Fruit fly (Drosophila melanogaster) whole organism, pupa: ENCODE data around the gene CG32568.

ENCODE experiments used
- CG10348 ChIP-seq: fragments of 200-800 bp; sonication (Bioruptor generic); IDR thresholded peaks from 2 replicates; pipeline ENCODE4 v1.3.6; 2022; ENCODE audit warnings: missing biosample characterization, missing genetic modification characterization
- CG12605 ChIP-seq: fragments of 200-800 bp; sonication (Bioruptor generic); IDR thresholded peaks from 2 replicates; pipeline ENCODE4 v1.3.6; 2022; ENCODE audit warnings: missing biosample characterization, missing genetic modification characterization
- CG13204 ChIP-seq: fragments of 200-800 bp; sonication (Bioruptor generic); optimal IDR thresholded peaks from 2 replicates; lab custom pipeline; 2018; ENCODE audit warnings: missing biosample characterization, mild to moderate bottlenecking, missing genetic modification characterization, moderate library complexity
- CG14655 ChIP-seq: fragments of 200-800 bp; sonication (Bioruptor generic); optimal IDR thresholded peaks from 3 replicates; lab custom pipeline; 2017; ENCODE audit warnings: mild to moderate bottlenecking, missing biosample characterization, missing genetic modification reagents, missing genetic modification characterization
- CG15710 ChIP-seq: fragments of 200-800 bp; sonication (Bioruptor generic); optimal IDR thresholded peaks from 2 replicates; lab custom pipeline; 2018; ENCODE audit warnings: missing biosample characterization, mild to moderate bottlenecking, missing genetic modification characterization, moderate library complexity
- CG17806 ChIP-seq: fragments of 200-800 bp; sonication (Bioruptor generic); optimal IDR thresholded peaks from 2 replicates; lab custom pipeline; 2018; ENCODE audit warnings: missing biosample characterization, mild to moderate bottlenecking, missing genetic modification characterization, moderate library complexity
- CG32121 ChIP-seq: fragments of 200-800 bp; sonication (Bioruptor generic); IDR thresholded peaks from 2 replicates; pipeline ENCODE4 v1.3.6; 2022; ENCODE audit warnings: missing biosample characterization, missing genetic modification characterization
- CG34367 ChIP-seq: fragments of 200-800 bp; sonication (Bioruptor generic); optimal IDR thresholded peaks from 2 replicates; lab custom pipeline; 2018; ENCODE audit warnings: missing biosample characterization, mild to moderate bottlenecking, missing genetic modification characterization
- CG4496 ChIP-seq: fragments of 200-800 bp; sonication (Bioruptor generic); IDR thresholded peaks from 3 replicates; pipeline ENCODE4 v1.3.6; 2022; ENCODE audit warnings: missing biosample characterization, missing genetic modification characterization
- CG8159 ChIP-seq: fragments of 200-800 bp; sonication (Bioruptor generic); optimal IDR thresholded peaks from 3 replicates; lab custom pipeline; 2018; ENCODE audit warnings: missing biosample characterization, mild to moderate bottlenecking, missing genetic modification characterization, moderate library complexity
- CG8301 ChIP-seq: fragments of 200-800 bp; sonication (Bioruptor generic); optimal IDR thresholded peaks from 2 replicates; lab custom pipeline; 2018; ENCODE audit warnings: missing biosample characterization, mild to moderate bottlenecking, missing genetic modification characterization
- CG9948 ChIP-seq: fragments of 200-800 bp; sonication (Bioruptor generic); optimal IDR thresholded peaks from 2 replicates; lab custom pipeline; 2018; ENCODE audit warnings: missing biosample characterization, mild to moderate bottlenecking, missing genetic modification characterization, moderate library complexity
- D1 ChIP-seq: fragments of 200-800 bp; sonication (Bioruptor generic); optimal IDR thresholded peaks from 2 replicates; lab custom pipeline; 2018; ENCODE audit warnings: missing biosample characterization, mild to moderate bottlenecking, missing genetic modification characterization, moderate library complexity
- EcR ChIP-seq: fragments of 200-800 bp; sonication (Bioruptor generic); optimal IDR thresholded peaks from 3 replicates; lab custom pipeline; 2019; ENCODE audit warnings: missing biosample characterization, missing genetic modification characterization, mild to moderate bottlenecking, moderate library complexity, missing genetic modification reagents
- Ets98B ChIP-seq: fragments of 200-800 bp; sonication (Bioruptor generic); IDR thresholded peaks from 2 replicates; pipeline ENCODE4 v1.3.6; 2022; ENCODE audit warnings: missing biosample characterization, missing genetic modification characterization
- Pif1A ChIP-seq: fragments of 200-800 bp; sonication (Bioruptor generic); optimal IDR thresholded peaks from 3 replicates; lab custom pipeline; 2016; ENCODE audit warnings: missing biosample characterization, missing genetic modification characterization
- Pif1B ChIP-seq: fragments of 200-800 bp; sonication (Bioruptor generic); optimal IDR thresholded peaks from 3 replicates; lab custom pipeline; 2016; ENCODE audit warnings: missing biosample characterization, missing genetic modification characterization
- Snoo ChIP-seq: fragments of 200-800 bp; sonication (Bioruptor generic); optimal IDR thresholded peaks from 3 replicates; lab custom pipeline; 2017; ENCODE audit warnings: missing biosample characterization, mild to moderate bottlenecking, missing genetic modification characterization, inconsistent platforms
- fd96Ca ChIP-seq: fragments of 200-800 bp; sonication (Bioruptor generic); IDR thresholded peaks from 3 replicates; pipeline ENCODE4 v1.3.6; 2022; ENCODE audit warnings: missing biosample characterization, missing genetic modification characterization
- gl ChIP-seq: fragments of 200-800 bp; sonication (Bioruptor generic); optimal IDR thresholded peaks from 2 replicates; lab custom pipeline; 2018; ENCODE audit warnings: missing biosample characterization, mild to moderate bottlenecking, missing genetic modification characterization
- rn ChIP-seq: fragments of 200-800 bp; sonication (Bioruptor generic); IDR thresholded peaks from 2 replicates; pipeline ENCODE4 v1.3.6; 2022; ENCODE audit warnings: missing biosample characterization, missing genetic modification characterization

The CG32568 gene

DNA sequence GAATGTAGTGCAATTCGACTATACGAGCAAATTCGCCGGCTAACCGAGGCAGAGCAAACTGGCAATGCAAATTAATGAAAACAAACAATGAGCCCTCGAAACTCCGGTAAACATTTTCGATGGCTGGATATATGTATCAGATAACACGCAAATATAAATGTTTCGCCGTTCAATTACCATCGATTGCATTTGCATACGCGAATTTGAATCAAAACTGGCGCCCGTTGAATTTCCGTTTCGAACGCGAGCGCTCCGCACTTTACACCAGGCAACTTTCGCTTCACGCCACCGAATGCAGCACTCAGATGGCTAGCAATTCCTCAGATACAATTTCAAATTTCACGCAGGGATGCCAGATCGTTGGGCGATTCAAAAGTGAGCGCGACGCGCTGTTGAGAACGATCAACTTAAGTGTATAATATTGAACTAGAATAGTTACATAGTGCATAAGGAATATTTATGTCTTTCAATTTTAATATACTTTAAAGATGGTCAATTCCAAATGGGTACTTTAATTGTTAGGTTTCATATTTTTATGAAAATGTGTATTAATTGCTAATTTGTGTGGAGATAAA lies 42.5 kb downstream of the CG32568 start, which contains the start of gene if:
if (minus strand) TSS at position 294 of the 575 bp plus-strand sequence.
- TF ChIP-seq CG13204 (GFP tag; lab: Kevin White, UChicago) (no peak), CG12605 (peak; percentile 22; the same call in 1 of the 2 replicates)
- TF ChIP-seq, all 21 proteins: peak for 1

DNA sequence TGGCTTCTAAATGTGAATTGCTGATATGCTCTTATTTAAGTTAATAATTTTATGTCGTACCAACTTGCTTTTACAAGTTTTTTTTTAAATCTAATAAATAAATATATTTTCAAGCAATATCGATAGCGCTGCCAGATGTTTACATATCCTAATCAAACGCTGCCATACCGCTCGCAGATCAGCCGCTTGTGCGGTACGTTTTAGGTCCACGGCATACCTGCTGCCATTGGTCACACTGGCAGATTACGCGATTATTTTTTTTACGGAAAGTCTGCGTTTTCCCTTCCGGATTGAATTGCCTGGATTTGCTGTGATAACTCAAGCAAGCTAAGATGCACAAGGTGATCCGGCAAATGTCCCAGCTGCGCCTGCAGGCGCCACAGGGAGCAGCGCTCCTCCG lies 43.0 kb downstream of the CG32568 start, which contains the start of gene mRpL22:
mRpL22 (plus strand) TSS at position 191 of the 400 bp plus-strand sequence.
- TF ChIP-seq CG32121 (GFP tag; lab: Robert Waterston, UW) (no peak), Pif1B (no peak), CG14655 (GFP tag; lab: Kevin White, UChicago) (no peak), CG12605 (no peak), gl (tag; lab: Kevin White, UChicago) (no peak), CG10348 (GFP tag; lab: Robert Waterston, UW) (no peak), CG8159 (tag; lab: Kevin White, UChicago) (no peak), fd96Ca (GFP tag; lab: Robert Waterston, UW) (no peak), CG17806 (tag; lab: Kevin White, UChicago) (no peak), CG15710 (tag; lab: Kevin White, UChicago) (no peak), Ets98B (no peak), CG34367 (tag; lab: Kevin White, UChicago) (no peak), CG8301 (tag; lab: Kevin White, UChicago) (no peak), CG9948 (tag; lab: Kevin White, UChicago) (no peak), Pif1A (no peak), Snoo (tag; lab: Kevin White, UChicago) (no peak)

- TF ChIP-seq CG4496 (GFP tag; lab: Robert Waterston, UW) (no peak), CG32121 (GFP tag; lab: Robert Waterston, UW) (no peak), EcR (no peak), CG13204 (GFP tag; lab: Kevin White, UChicago) (no peak), Ets98B (no peak), D1 (tag; lab: Kevin White, UChicago) (no peak), CG9948 (tag; lab: Kevin White, UChicago) (no peak), CG8159 (tag; lab: Kevin White, UChicago) (no peak), CG10348 (GFP tag; lab: Robert Waterston, UW) (no peak), Pif1A (no peak), fd96Ca (GFP tag; lab: Robert Waterston, UW) (no peak), CG12605 (no peak)
- TF ChIP-seq, all 21 proteins: peak for 0
These were observed 46.2 kb downstream of the CG32568 start, which contains the start of the genes CG9609 and Sap30 for dm6 chrX:16786860-16787415. Gene CG9609 (minus strand): TSS chrX:16787008. Gene Sap30 (plus strand): TSS chrX:16787283.

- TF ChIP-seq CG12605 (0 out of 2 replicates have a peak, but pooled peaks have one; percentile 11), Ets98B (0 out of 2 replicates have a peak, but pooled peaks have one; percentile 5), CG4496 (GFP tag; lab: Robert Waterston, UW) (peak; percentile 28; the same call in 2 of the 3 replicates), rn (GFP tag; lab: Robert Waterston, UW) (no peak)
These were observed 46.8 kb downstream of the CG32568 start for dm6 chrX:16787416-16787900.

DNA sequence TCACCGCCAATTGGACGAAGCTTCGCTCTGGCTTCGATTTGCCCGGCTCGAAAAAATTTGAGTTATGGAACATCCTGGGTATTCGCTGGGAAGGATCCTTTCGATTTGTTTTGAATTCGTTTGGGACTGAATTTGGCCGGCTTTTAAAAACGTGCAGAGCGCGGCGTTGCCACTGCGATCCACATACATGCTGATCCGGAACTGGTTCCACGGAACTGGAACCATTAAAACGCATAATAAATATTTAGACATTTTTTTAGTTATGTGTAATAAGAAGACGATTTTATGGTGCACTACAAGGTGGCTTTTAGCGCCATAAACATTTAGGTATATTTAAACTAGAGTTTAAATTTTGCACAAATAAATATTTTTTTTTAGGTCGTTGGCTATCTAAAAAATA lies 50.4 kb downstream of the CG32568 start, which contains the start of gene Rrp45:
Rrp45 (minus strand) TSS at position 209 of the 400 bp plus-strand sequence.
- TF ChIP-seq CG12605, result no peak
- TF ChIP-seq Snoo (tag; lab: Kevin White, UChicago), result no peak
- TF ChIP-seq Pif1A, result no peak
- no peak for TF ChIP-seq CG9948 (tag; lab: Kevin White, UChicago)
- no peak for TF ChIP-seq CG15710 (tag; lab: Kevin White, UChicago)
- TF ChIP-seq D1 (tag; lab: Kevin White, UChicago), result no peak
- no peak for TF ChIP-seq CG8301 (tag; lab: Kevin White, UChicago)
- TF ChIP-seq CG13204 (GFP tag; lab: Kevin White, UChicago), result no peak
- TF ChIP-seq CG17806 (tag; lab: Kevin White, UChicago), result no peak
- no peak for TF ChIP-seq CG14655 (GFP tag; lab: Kevin White, UChicago)
- TF ChIP-seq CG34367 (tag; lab: Kevin White, UChicago), result no peak
- no peak for TF ChIP-seq EcR

dm6 chrX:16791920-16792829 lies 51.5 kb downstream of the CG32568 start, which contains the start of gene CG4768:
Gene CG4768 (plus strand): TSS chrX:16792119.
- TF ChIP-seq fd96Ca (GFP tag; lab: Robert Waterston, UW), result no peak
- TF ChIP-seq CG8159 (tag; lab: Kevin White, UChicago), result no peak
- no peak for TF ChIP-seq CG10348 (GFP tag; lab: Robert Waterston, UW)
- TF ChIP-seq CG32121 (GFP tag; lab: Robert Waterston, UW), result no peak
- no peak for TF ChIP-seq rn (GFP tag; lab: Robert Waterston, UW)
- no peak for TF ChIP-seq D1 (tag; lab: Kevin White, UChicago)
- no peak for TF ChIP-seq Pif1B
- TF ChIP-seq Snoo (tag; lab: Kevin White, UChicago), result no peak
- no peak for TF ChIP-seq EcR
- TF ChIP-seq CG12605, result no peak
- TF ChIP-seq CG14655 (GFP tag; lab: Kevin White, UChicago), result no peak
- no peak for TF ChIP-seq gl (tag; lab: Kevin White, UChicago)
- TF ChIP-seq CG9948 (tag; lab: Kevin White, UChicago), result no peak
- no peak for TF ChIP-seq CG34367 (tag; lab: Kevin White, UChicago)
- no peak for TF ChIP-seq CG4496 (GFP tag; lab: Robert Waterston, UW)
- no peak for TF ChIP-seq Pif1A
- no peak for TF ChIP-seq CG13204 (GFP tag; lab: Kevin White, UChicago)
- TF ChIP-seq Ets98B, result no peak
- no peak for TF ChIP-seq CG8301 (tag; lab: Kevin White, UChicago)
- TF ChIP-seq CG17806 (tag; lab: Kevin White, UChicago), result no peak
